Fruit fly (Drosophila melanogaster) whole organism, wandering third instar larva: ENCODE measurements around the gene senju.

Experiments
- Dfd ChIP-seq: fragments of >200 bp; optimal IDR thresholded peaks from 2 replicates; lab custom pipeline; 2017; ENCODE audit warnings: missing biosample characterization, missing genetic modification characterization
- Hr78 ChIP-seq: fragments of >200 bp; optimal IDR thresholded peaks from 2 replicates; lab custom pipeline; 2017; ENCODE audit warnings: missing biosample characterization, missing genetic modification characterization
- Myc ChIP-seq: fragments of >200 bp; optimal IDR thresholded peaks from 2 replicates; lab custom pipeline; 2017
- N ChIP-seq: fragments of >200 bp; optimal IDR thresholded peaks from 2 replicates; lab custom pipeline; 2018; ENCODE audit warnings: missing biosample characterization, missing external identifiers, missing genetic modification characterization
- OdsH ChIP-seq: fragments of 200-800 bp; sonication (Bioruptor generic); optimal IDR thresholded peaks from 2 replicates; lab custom pipeline; 2016; ENCODE audit warnings: missing biosample characterization, mild to moderate bottlenecking, missing genetic modification characterization
- Rel ChIP-seq, 2 experiments: fragments of 200-800 bp; sonication (Bioruptor generic) in 1 of 2; optimal IDR thresholded peaks; 2 replicates in 1 of 2; 3 replicates in 1 of 2; lab custom pipeline; 2016 to 2019; ENCODE audit warnings: mild to moderate bottlenecking in 2 of 2, missing biosample characterization in 2 of 2, missing genetic modification characterization in 2 of 2, moderate library complexity in 1 of 2
- br ChIP-seq: fragments of 200-800 bp; sonication (Bioruptor generic); optimal IDR thresholded peaks from 2 replicates; lab custom pipeline; 2016; ENCODE audit warnings: missing biosample characterization, missing genetic modification characterization
- brk ChIP-seq: fragments of 200-800 bp; sonication (Bioruptor generic); optimal IDR thresholded peaks from 2 replicates; lab custom pipeline; 2016; ENCODE audit warnings: missing biosample characterization, mild to moderate bottlenecking, missing genetic modification characterization
- dmrt93B ChIP-seq: fragments of 200-800 bp; sonication (Bioruptor generic); optimal IDR thresholded peaks from 2 replicates; lab custom pipeline; 2018; ENCODE audit warnings: missing biosample characterization, mild to moderate bottlenecking, missing genetic modification characterization
- dsf ChIP-seq: sonication (Bioruptor generic); optimal IDR thresholded peaks from 2 replicates; lab custom pipeline; 2016; ENCODE audit warnings: missing biosample characterization, missing genetic modification characterization, borderline replicate concordance
- ey ChIP-seq: fragments of 200-800 bp; sonication (Bioruptor generic); optimal IDR thresholded peaks from 2 replicates; lab custom pipeline; 2016; ENCODE audit warnings: missing biosample characterization, missing genetic modification characterization
- h ChIP-seq: fragments of 200-800 bp; sonication (Bioruptor generic); optimal IDR thresholded peaks from 3 replicates; lab custom pipeline; 2016; ENCODE audit warnings: missing biosample characterization, mild to moderate bottlenecking, missing genetic modification characterization
- sage ChIP-seq: fragments of 200-800 bp; sonication (Bioruptor generic); optimal IDR thresholded peaks from 2 replicates; lab custom pipeline; 2016; ENCODE audit warnings: missing biosample characterization, mild to moderate bottlenecking, missing genetic modification characterization

- TF ChIP-seq brk (no peak), N (GFP tag; lab: Kevin White, UChicago) (no peak), dsf (no peak), Myc (no peak), OdsH (GFP tag; lab: Kevin White, UChicago) (no peak), ey (no peak), Dfd (GFP tag; lab: Kevin White, UChicago) (no peak), sage (GFP tag; lab: Kevin White, UChicago) (no peak), dmrt93B (GFP tag; lab: Kevin White, UChicago) (no peak), br (GFP tag; lab: Kevin White, UChicago) (no peak), Hr78 (GFP tag; lab: Kevin White, UChicago) (no peak), Rel (GFP tag; optimal IDR thresholded peaks at IDR 0.05; lab: Kevin White, UChicago) (no peak), Rel (tag; optimal IDR thresholded peaks at IDR 0.05; lab: Kevin White, UChicago) (no peak), h (GFP tag; lab: Kevin White, UChicago) (no peak)
These were observed 2.9 kb downstream of the senju start for dm6 chr2L:5055528-5055927.
